Fruit fly (Drosophila melanogaster): ENCODE results near the gene SmydA-8.
A peak's percentile ranks its signal among the peaks of the same experiment; 100 is the strongest.

The SmydA-8 gene

DNA sequence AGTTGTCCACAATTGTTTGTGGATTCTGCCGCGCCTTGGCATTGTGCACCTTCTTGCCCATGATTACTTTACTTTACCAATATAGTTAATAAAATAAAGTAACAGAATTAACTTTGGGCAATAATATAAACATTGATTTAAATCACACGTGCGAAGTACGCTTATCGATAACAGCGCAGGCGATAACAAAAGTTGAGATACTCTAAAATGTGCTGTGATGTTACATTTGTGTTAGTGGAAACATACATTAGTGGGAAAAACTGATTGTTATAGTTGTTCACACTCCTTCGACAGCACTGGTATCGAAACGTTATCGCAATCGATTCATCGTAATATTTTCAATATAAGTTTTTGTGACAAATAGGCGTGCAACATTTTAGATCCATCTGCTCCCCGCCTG, 28.2 kb upstream of the SmydA-8 start, which contains the start of gene kz (continued):
- TF ChIP-seq CG10565 (GFP tag; optimal IDR thresholded peaks at IDR 0.05), result no peak
- no peak for TF ChIP-seq CG6813 (GFP tag; optimal IDR thresholded peaks at IDR 0.05)
- no peak for TF ChIP-seq CG10366 (GFP tag; IDR thresholded peaks at IDR 0.05)
- TF ChIP-seq lmd (GFP tag; IDR thresholded peaks at IDR 0.05), result no peak
- TF ChIP-seq dpn (GFP tag; optimal IDR thresholded peaks at IDR 0.05), result no peak
- TF ChIP-seq CrebB (tag; optimal IDR thresholded peaks at IDR 0.05), result no peak
- no peak for TF ChIP-seq chif (GFP tag; optimal IDR thresholded peaks at IDR 0.05)
- TF ChIP-seq nerfin-1 (tag; optimal IDR thresholded peaks at IDR 0.05), result no peak
- TF ChIP-seq sens-2 (GFP tag; IDR thresholded peaks at IDR 0.05), result no peak
- TF ChIP-seq Doc3 (GFP tag; IDR thresholded peaks at IDR 0.05; ENCODE audit: partially characterized antibody), result peak; percentile 77
- TF ChIP-seq emc (GFP tag; optimal IDR thresholded peaks at IDR 0.05), result no peak
- no peak for TF ChIP-seq Gug (GFP tag; IDR thresholded peaks at IDR 0.05)
- peak; percentile 34 for TF ChIP-seq phol (tag; optimal IDR thresholded peaks at IDR 0.05)
- TF ChIP-seq NfI (GFP tag; optimal IDR thresholded peaks at IDR 0.05), result no peak
- no peak for TF ChIP-seq CG11723 (GFP tag; optimal IDR thresholded peaks at IDR 0.05)
- TF ChIP-seq gcm (GFP tag; optimal IDR thresholded peaks at IDR 0.05), result no peak
- TF ChIP-seq Rfx (GFP tag; IDR thresholded peaks at IDR 0.05), result no peak
- TF ChIP-seq CG8388 (GFP tag; optimal IDR thresholded peaks at IDR 0.05), result no peak
- no peak for TF ChIP-seq BtbVII (GFP tag; optimal IDR thresholded peaks at IDR 0.05)
- peak; percentile 96 for TF ChIP-seq mld (GFP tag; IDR thresholded peaks at IDR 0.05; ENCODE audit: partially characterized antibody)
- TF ChIP-seq CG13287 (GFP tag; IDR thresholded peaks at IDR 0.05; ENCODE audit: partially characterized antibody), result peak; percentile 91
- peak; percentile 94 for TF ChIP-seq CG30020 (tag; optimal IDR thresholded peaks at IDR 0.05)
- no peak for TF ChIP-seq sima (GFP tag; optimal IDR thresholded peaks at IDR 0.05)
- no peak for TF ChIP-seq Ravus (GFP tag; IDR thresholded peaks at IDR 0.05)
- TF ChIP-seq CG13775 (GFP tag; optimal IDR thresholded peaks at IDR 0.05), result no peak
- TF ChIP-seq CG6683 (GFP tag; optimal IDR thresholded peaks at IDR 0.05), result no peak
- no peak for TF ChIP-seq ttk (GFP tag; IDR thresholded peaks at IDR 0.05)
- TF ChIP-seq twi (tag; optimal IDR thresholded peaks at IDR 0.05), result no peak
- TF ChIP-seq sisA (GFP tag; IDR thresholded peaks at IDR 0.05), result no peak
- TF ChIP-seq CG34422 (GFP tag; IDR thresholded peaks at IDR 0.05), result 0 out of 3 replicates have a peak, but pooled peaks have one; percentile 17
- no peak for TF ChIP-seq Stat92E (GFP tag; optimal IDR thresholded peaks at IDR 0.05)
- no peak for TF ChIP-seq peb (GFP tag; IDR thresholded peaks at IDR 0.05)
- no peak for TF ChIP-seq Oli (tag; optimal IDR thresholded peaks at IDR 0.05)
- no peak for TF ChIP-seq CG13296 (GFP tag; optimal IDR thresholded peaks at IDR 0.05)
- TF ChIP-seq CG10654 (GFP tag; optimal IDR thresholded peaks at IDR 0.05), result no peak
- no peak for TF ChIP-seq mirr (GFP tag; optimal IDR thresholded peaks at IDR 0.05)
- TF ChIP-seq Ets97D (GFP tag; optimal IDR thresholded peaks at IDR 0.05), result peak; percentile 60
- TF ChIP-seq CG9797 (GFP tag; optimal IDR thresholded peaks at IDR 0.05), result peak; percentile 45
- TF ChIP-seq Side (GFP tag; optimal IDR thresholded peaks at IDR 0.05), result no peak
- no peak for TF ChIP-seq odd (GFP tag; optimal IDR thresholded peaks at IDR 0.05)
- TF ChIP-seq maf-S (GFP tag; optimal IDR thresholded peaks at IDR 0.05), result no peak
- no peak for TF ChIP-seq CG1602 (GFP tag; optimal IDR thresholded peaks at IDR 0.05)
- no peak for TF ChIP-seq CG17829 (tag; optimal IDR thresholded peaks at IDR 0.05)
- TF ChIP-seq al (GFP tag; IDR thresholded peaks at IDR 0.05), result no peak
- no peak for TF ChIP-seq ken (GFP tag; IDR thresholded peaks at IDR 0.05)
- TF ChIP-seq NC2β (GFP tag; optimal IDR thresholded peaks at IDR 0.05), result no peak
- TF ChIP-seq hb (GFP tag; IDR thresholded peaks at IDR 0.05; ENCODE audit: partially characterized antibody), result peak; percentile 99
- no peak for TF ChIP-seq run (tag; optimal IDR thresholded peaks at IDR 0.05)
- no peak for TF ChIP-seq slou (GFP tag; optimal IDR thresholded peaks at IDR 0.05)
- no peak for TF ChIP-seq CG14965 (GFP tag; optimal IDR thresholded peaks at IDR 0.05; ENCODE audit: borderline replicate concordance)
- TF ChIP-seq Opbp (GFP tag; IDR thresholded peaks at IDR 0.05; ENCODE audit: partially characterized antibody), result peak; percentile 92
